Worm (Caenorhabditis elegans): ENCODE data around the gene T24H7.2.

The T24H7.2 gene

ce11 chrII:6273916-6274315, 26.8 kb downstream of the T24H7.2 start, which contains the start of gene bpl-1:
Gene bpl-1 (plus strand): TSS chrII:6274216.
- TF ChIP-seq C34F6.9 (tag; optimal IDR thresholded peaks at IDR 0.05), result peak; percentile 26
- TF ChIP-seq unc-55 (GFP tag; optimal IDR thresholded peaks at IDR 0.05), result peak; percentile 13
- TF ChIP-seq skn-1 (tag; optimal IDR thresholded peaks at IDR 0.05), result no peak
- TF ChIP-seq nhr-6 (tag; optimal IDR thresholded peaks at IDR 0.05), result no peak

ce11 chrII:6281002-6281401, 33.9 kb downstream of the T24H7.2 start, which contains the start of gene scly-1:
Gene scly-1 (minus strand): TSS chrII:6281102.
- TF ChIP-seq mdl-1 (tag; optimal IDR thresholded peaks at IDR 0.05) (no peak), aly-2 (tag; optimal IDR thresholded peaks at IDR 0.05) (no peak), unc-62 (GFP tag; optimal IDR thresholded peaks at IDR 0.05) (no peak)

- TF ChIP-seq fos-1 (tag; optimal IDR thresholded peaks at IDR 0.05) (peak; percentile 32), aly-2 (tag; optimal IDR thresholded peaks at IDR 0.05) (no peak), crh-2 (tag; optimal IDR thresholded peaks at IDR 0.05) (no peak), nhr-23 (tag; optimal IDR thresholded peaks at IDR 0.05) (no peak), egl-27 (tag; optimal IDR thresholded peaks at IDR 0.05) (no peak), ceh-16 (tag; optimal IDR thresholded peaks at IDR 0.05) (no peak)
Measured at ce11 chrII:6281903-6282302, 34.8 kb downstream of the T24H7.2 start.

- TF ChIP-seq snpc-4 (tag; optimal IDR thresholded peaks at IDR 0.05) (no peak), Y55F3AM.14 (GFP tag; optimal IDR thresholded peaks at IDR 0.05) (no peak), nhr-11 (tag; optimal IDR thresholded peaks at IDR 0.05) (no peak), sma-3 (GFP tag; optimal IDR thresholded peaks at IDR 0.05) (no peak), nhr-77 (tag; optimal IDR thresholded peaks at IDR 0.05) (no peak), dmd-4 (tag; optimal IDR thresholded peaks at IDR 0.05) (no peak), gmeb-1 (tag; optimal IDR thresholded peaks at IDR 0.05) (no peak), sma-9 (GFP tag; optimal IDR thresholded peaks at IDR 0.05) (peak; percentile 19), sma-9 (tag; optimal IDR thresholded peaks at IDR 0.05) (no peak), C34F6.9 (tag; optimal IDR thresholded peaks at IDR 0.05) (no peak), ztf-4 (tag; optimal IDR thresholded peaks at IDR 0.05) (no peak), sem-4 (tag; optimal IDR thresholded peaks at IDR 0.05) (no peak), blmp-1 (tag; optimal IDR thresholded peaks at IDR 0.05; ENCODE audit: insufficient read depth) (no peak), aly-2 (tag; optimal IDR thresholded peaks at IDR 0.05) (no peak), crh-2 (tag; optimal IDR thresholded peaks at IDR 0.05) (peak; percentile 51), fos-1 (tag; optimal IDR thresholded peaks at IDR 0.05) (peak; percentile 60), nhr-12 (tag; optimal IDR thresholded peaks at IDR 0.05) (no peak), nhr-10 (tag; optimal IDR thresholded peaks at IDR 0.05) (no peak), ama-1 (optimal IDR thresholded peaks at IDR 0.05) (no peak), nhr-23 (tag; optimal IDR thresholded peaks at IDR 0.05) (no peak)
Measured at ce11 chrII:6283074-6283473, 36.0 kb downstream of the T24H7.2 start, which contains the start of gene F13H8.1. Gene F13H8.1 (plus strand): TSS chrII:6283384.

ce11 chrII:6286865-6287264, 39.8 kb downstream of the T24H7.2 start, which contains the start of gene F13H8.6:
Gene F13H8.6 (minus strand): TSS chrII:6286965.
- TF ChIP-seq nhr-6 (tag; optimal IDR thresholded peaks at IDR 0.05) (no peak), sma-9 (GFP tag; optimal IDR thresholded peaks at IDR 0.05) (no peak), sma-9 (tag; optimal IDR thresholded peaks at IDR 0.05) (no peak), mbf-1 (tag; optimal IDR thresholded peaks at IDR 0.05) (no peak), egl-27 (tag; optimal IDR thresholded peaks at IDR 0.05) (no peak), ztf-11 (tag; optimal IDR thresholded peaks at IDR 0.05) (no peak), sem-4 (tag; optimal IDR thresholded peaks at IDR 0.05) (no peak), nhr-21 (tag; optimal IDR thresholded peaks at IDR 0.05) (no peak), snpc-4 (tag; optimal IDR thresholded peaks at IDR 0.05) (no peak)

ce11 chrII:6288104-6288503, 41.0 kb downstream of the T24H7.2 start:
- TF ChIP-seq unc-55 (GFP tag; optimal IDR thresholded peaks at IDR 0.05) (no peak), lsy-2 (tag; optimal IDR thresholded peaks at IDR 0.05) (peak in 1 of 2 experiments; percentile 14), ztf-4 (tag; optimal IDR thresholded peaks at IDR 0.05) (peak; percentile 58), blmp-1 (tag; optimal IDR thresholded peaks at IDR 0.05; ENCODE audit: insufficient read depth) (no peak), C34F6.9 (tag; optimal IDR thresholded peaks at IDR 0.05) (no peak), mbf-1 (tag; optimal IDR thresholded peaks at IDR 0.05) (no peak), nhr-129 (tag; optimal IDR thresholded peaks at IDR 0.05) (no peak)
